Worm (Caenorhabditis elegans): Measurements from ENCODE around the gene arf-1.

DNA sequence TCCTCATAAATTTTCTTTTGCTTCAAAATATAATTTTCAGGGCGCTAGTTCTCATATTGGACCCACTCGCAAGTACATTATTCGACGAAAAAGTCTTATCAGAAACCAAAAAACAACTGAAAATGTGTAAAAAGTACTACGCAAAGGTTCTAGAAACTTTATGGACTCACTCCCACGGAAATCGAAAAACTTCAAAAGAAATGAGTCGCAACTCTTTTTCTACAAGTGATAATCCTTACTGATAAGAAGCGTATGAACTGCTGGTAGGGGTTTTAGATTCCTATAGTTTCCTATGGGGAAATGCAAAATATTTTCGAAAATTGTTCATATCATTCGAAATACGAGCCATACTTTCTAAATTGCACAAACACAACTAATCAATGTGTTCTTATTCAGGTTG is 29.9 kb downstream of the arf-1 start, which contains the start of gene B0244.5:
- TF ChIP-seq ztf-11 (tag; optimal IDR thresholded peaks at IDR 0.05) (no peak), unc-62 (GFP tag; optimal IDR thresholded peaks at IDR 0.05 in 1 of 2) (no peak), unc-62 (tag; optimal IDR thresholded peaks at IDR 0.05) (no peak), spr-1 (tag; optimal IDR thresholded peaks at IDR 0.05) (no peak), ceh-82 (tag; optimal IDR thresholded peaks at IDR 0.05) (no peak), ctbp-1 (GFP tag; IDR thresholded peaks at IDR 0.05) (no peak), nhr-25 (tag; optimal IDR thresholded peaks at IDR 0.05; ENCODE audit: borderline replicate concordance, insufficient read depth) (no peak), ama-1 (optimal IDR thresholded peaks at IDR 0.05) (no peak), ces-1 (GFP tag; optimal IDR thresholded peaks at IDR 0.05) (no peak), lin-38 (GFP tag; IDR thresholded peaks at IDR 0.05) (no peak)

All from whole organism, L4 larva.